Worm (Caenorhabditis elegans) whole organism, L2 larva: ENCODE measurements around the gene Y17G7B.21.

Experiments
- aly-2 ChIP-seq: fragments of 150-350 bp; optimal IDR thresholded peaks from 2 replicates; lab custom pipeline; 2014; ENCODE audit warnings: missing biosample characterization, missing genetic modification characterization
- ama-1 ChIP-seq: fragments of 150-350 bp; optimal IDR thresholded peaks from 2 replicates; lab custom pipeline; 2018; ENCODE audit warnings: inconsistent platforms
- blmp-1 ChIP-seq: sonication (generic microtip); optimal IDR thresholded peaks from 2 replicates; lab custom pipeline; 2017; ENCODE audit warnings: missing genetic modification characterization, mild to moderate bottlenecking, missing compliant biosample characterization, antibody characterized with exemption, moderate library complexity; ENCODE audit not compliant: insufficient read depth
- nhr-10 ChIP-seq: sonication (generic microtip); optimal IDR thresholded peaks from 2 replicates; lab custom pipeline; 2017; ENCODE audit warnings: missing biosample characterization, missing genetic modification characterization
- nhr-12 ChIP-seq: fragments of 150-350 bp; optimal IDR thresholded peaks from 2 replicates; lab custom pipeline; 2014; ENCODE audit warnings: missing biosample characterization, missing genetic modification characterization
- nhr-237 ChIP-seq: fragments of 150-350 bp; optimal IDR thresholded peaks from 2 replicates; lab custom pipeline; 2014; ENCODE audit warnings: missing biosample characterization, missing genetic modification characterization
- nhr-77 ChIP-seq: fragments of 150-350 bp; optimal IDR thresholded peaks from 2 replicates; lab custom pipeline; 2014; ENCODE audit warnings: missing biosample characterization, missing genetic modification characterization
- sma-3 ChIP-seq: sonication (generic microtip); optimal IDR thresholded peaks from 2 replicates; lab custom pipeline; 2016; ENCODE audit warnings: missing genetic modification reagents, missing genetic modification characterization, missing compliant biosample characterization

ce11 chrII:12005981-12006380 lies 28.5 kb upstream of the Y17G7B.21 start:
- no peak for TF ChIP-seq ama-1
- TF ChIP-seq nhr-12 (tag; lab: Kevin White, UChicago), result no peak
- no peak for TF ChIP-seq blmp-1 (tag; lab: Kevin White, UChicago)
- no peak for TF ChIP-seq sma-3
- TF ChIP-seq nhr-77 (tag; lab: Kevin White, UChicago), result no peak
- no peak for TF ChIP-seq nhr-237 (tag; lab: Kevin White, UChicago)
- no peak for TF ChIP-seq nhr-10 (tag; lab: Kevin White, UChicago)
- no peak for TF ChIP-seq aly-2 (tag; lab: Kevin White, UChicago)
